Worm (Caenorhabditis elegans): Measurements from ENCODE around the gene srbc-7.
"Not testable (repeated sequence)": the region's sequence is repeated elsewhere in the genome, so short reads cannot be mapped to it uniquely, and the experiment has no call there.

The srbc-7 gene

ce11 chrV:7454236-7454635, 33.2 kb downstream of the srbc-7 start, which contains the start of gene try-8:
Gene try-8 (minus strand): TSS chrV:7454336.
- TF ChIP-seq flt-1 (GFP tag; IDR thresholded peaks at IDR 0.05) (no peak), tbx-37 (GFP tag; conservative IDR thresholded peaks at IDR 0.05) (no peak), hmg-4 (GFP tag; optimal IDR thresholded peaks at IDR 0.05) (no peak), ama-1 (optimal IDR thresholded peaks at IDR 0.05) (no peak), tra-4 (tag; optimal IDR thresholded peaks at IDR 0.05) (no peak), aly-1 (tag; optimal IDR thresholded peaks at IDR 0.05) (no peak), hmbx-1 (tag; optimal IDR thresholded peaks at IDR 0.05) (no peak), scrt-1 (GFP tag; IDR thresholded peaks at IDR 0.05) (no peak), ceh-13 (GFP tag; optimal IDR thresholded peaks at IDR 0.05) (no peak)

- TF ChIP-seq sea-1 (GFP tag; conservative IDR thresholded peaks at IDR 0.05) (no peak), pes-1 (GFP tag; IDR thresholded peaks at IDR 0.05) (no peak), tbx-11 (GFP tag; IDR thresholded peaks at IDR 0.05) (no peak), tbx-37 (GFP tag; conservative IDR thresholded peaks at IDR 0.05) (no peak), F13C5.2 (tag; optimal IDR thresholded peaks at IDR 0.05) (no peak), B0310.2 (tag; optimal IDR thresholded peaks at IDR 0.05) (no peak), flt-1 (GFP tag; IDR thresholded peaks at IDR 0.05) (no peak), scrt-1 (GFP tag; IDR thresholded peaks at IDR 0.05) (no peak), aly-1 (tag; optimal IDR thresholded peaks at IDR 0.05) (no peak), hnd-1 (tag; optimal IDR thresholded peaks at IDR 0.05) (no peak), tra-4 (tag; optimal IDR thresholded peaks at IDR 0.05) (no peak), hmbx-1 (tag; optimal IDR thresholded peaks at IDR 0.05) (no peak), ets-7 (tag; optimal IDR thresholded peaks at IDR 0.05) (no peak), ceh-13 (GFP tag; optimal IDR thresholded peaks at IDR 0.05) (no peak), ama-1 (optimal IDR thresholded peaks at IDR 0.05) (no peak), ceh-36 (tag; optimal IDR thresholded peaks at IDR 0.05) (no peak)
These were observed 36.0 kb downstream of the srbc-7 start, which contains the start of gene try-11 for ce11 chrV:7451421-7451820. Gene try-11 (plus strand): TSS chrV:7451721.

- no peak for TF ChIP-seq tra-4 (tag; optimal IDR thresholded peaks at IDR 0.05)
- TF ChIP-seq tbx-37 (GFP tag; conservative IDR thresholded peaks at IDR 0.05): no peak
- no peak for TF ChIP-seq hmbx-1 (tag; optimal IDR thresholded peaks at IDR 0.05)
- TF ChIP-seq ets-7 (tag; optimal IDR thresholded peaks at IDR 0.05): no peak
- TF ChIP-seq aly-1 (tag; optimal IDR thresholded peaks at IDR 0.05): no peak
- TF ChIP-seq ama-1 (optimal IDR thresholded peaks at IDR 0.05): no peak
- TF ChIP-seq B0310.2 (tag; optimal IDR thresholded peaks at IDR 0.05): no peak
- TF ChIP-seq scrt-1 (GFP tag; IDR thresholded peaks at IDR 0.05): no peak
- no peak for TF ChIP-seq hnd-1 (tag; optimal IDR thresholded peaks at IDR 0.05)
- TF ChIP-seq pes-1 (GFP tag; IDR thresholded peaks at IDR 0.05): no peak
- TF ChIP-seq ceh-13 (GFP tag; optimal IDR thresholded peaks at IDR 0.05): no peak
- TF ChIP-seq hmg-4 (GFP tag; optimal IDR thresholded peaks at IDR 0.05): no peak
- TF ChIP-seq F13C5.2 (tag; optimal IDR thresholded peaks at IDR 0.05): no peak
- TF ChIP-seq sea-1 (GFP tag; conservative IDR thresholded peaks at IDR 0.05): no peak
- TF ChIP-seq tbx-11 (GFP tag; IDR thresholded peaks at IDR 0.05): no peak
- TF ChIP-seq flt-1 (GFP tag; IDR thresholded peaks at IDR 0.05): no peak
- TF ChIP-seq ceh-36 (tag; optimal IDR thresholded peaks at IDR 0.05): no peak
These were observed 38.1 kb downstream of the srbc-7 start, which contains the start of gene try-12 for ce11 chrV:7449303-7449827. Gene try-12 (plus strand): TSS chrV:7449353.

ce11 chrV:7446965-7447364, 40.5 kb downstream of the srbc-7 start, which contains the start of gene F25E5.5:
Gene F25E5.5 (plus strand): TSS chrV:7447265.
- TF ChIP-seq aly-1 (tag; optimal IDR thresholded peaks at IDR 0.05) (no peak), ceh-13 (GFP tag; optimal IDR thresholded peaks at IDR 0.05) (no peak), hmg-4 (GFP tag; optimal IDR thresholded peaks at IDR 0.05) (no peak), ets-7 (tag; optimal IDR thresholded peaks at IDR 0.05) (no peak)

- not testable (repeated sequence) for TF ChIP-seq hnd-1 (tag; optimal IDR thresholded peaks at IDR 0.05); aly-1 (tag; optimal IDR thresholded peaks at IDR 0.05); pes-1 (GFP tag; IDR thresholded peaks at IDR 0.05)
These were observed 43.1 kb downstream of the srbc-7 start, which contains the start of gene nhr-141 for ce11 chrV:7444331-7444730. Gene nhr-141 (plus strand): TSS chrV:7444661.

ce11 chrV:7443480-7443879, 43.9 kb downstream of the srbc-7 start:
- peak; percentile 68; the same call in 1 of the 2 replicates for TF ChIP-seq tbx-11 (GFP tag; IDR thresholded peaks at IDR 0.05)
- 0 out of 2 replicates have a peak, but pooled peaks have one; percentile 35 for TF ChIP-seq scrt-1 (GFP tag; IDR thresholded peaks at IDR 0.05)
- peak; percentile 85 for TF ChIP-seq sea-1 (GFP tag; conservative IDR thresholded peaks at IDR 0.05)
- peak; percentile 34; the same call in 1 of the 2 replicates for TF ChIP-seq tbx-37 (GFP tag; conservative IDR thresholded peaks at IDR 0.05)

- TF ChIP-seq ets-7 (tag; optimal IDR thresholded peaks at IDR 0.05): no peak
- no peak for TF ChIP-seq hmg-4 (GFP tag; optimal IDR thresholded peaks at IDR 0.05)
- TF ChIP-seq scrt-1 (GFP tag; IDR thresholded peaks at IDR 0.05): no peak
- TF ChIP-seq aly-1 (tag; optimal IDR thresholded peaks at IDR 0.05): no peak
- no peak for TF ChIP-seq ceh-36 (tag; optimal IDR thresholded peaks at IDR 0.05)
- TF ChIP-seq sea-1 (GFP tag; conservative IDR thresholded peaks at IDR 0.05): no peak
- no peak for TF ChIP-seq tbx-37 (GFP tag; conservative IDR thresholded peaks at IDR 0.05)
- no peak for TF ChIP-seq ama-1 (optimal IDR thresholded peaks at IDR 0.05)
- TF ChIP-seq pes-1 (GFP tag; IDR thresholded peaks at IDR 0.05): no peak
- TF ChIP-seq B0310.2 (tag; optimal IDR thresholded peaks at IDR 0.05): no peak
- TF ChIP-seq tra-4 (tag; optimal IDR thresholded peaks at IDR 0.05): no peak
- TF ChIP-seq flt-1 (GFP tag; IDR thresholded peaks at IDR 0.05): no peak
- TF ChIP-seq ceh-13 (GFP tag; optimal IDR thresholded peaks at IDR 0.05): no peak
- TF ChIP-seq hmbx-1 (tag; optimal IDR thresholded peaks at IDR 0.05): no peak
- no peak for TF ChIP-seq F13C5.2 (tag; optimal IDR thresholded peaks at IDR 0.05)
- no peak for TF ChIP-seq tbx-11 (GFP tag; IDR thresholded peaks at IDR 0.05)
These were observed 47.6 kb downstream of the srbc-7 start, which contains the start of gene try-13 for ce11 chrV:7439807-7440206. Gene try-13 (plus strand): TSS chrV:7440107.

ce11 chrV:7437985-7438384, 49.4 kb downstream of the srbc-7 start, which contains the start of gene F25E5.16:
Gene F25E5.16 (plus strand): TSS chrV:7438285.
- TF ChIP-seq tbx-37 (GFP tag; conservative IDR thresholded peaks at IDR 0.05) (no peak), F13C5.2 (tag; optimal IDR thresholded peaks at IDR 0.05) (no peak), hmbx-1 (tag; optimal IDR thresholded peaks at IDR 0.05) (no peak), ceh-13 (GFP tag; optimal IDR thresholded peaks at IDR 0.05) (no peak), sea-1 (GFP tag; conservative IDR thresholded peaks at IDR 0.05) (no peak)
